Worm (Caenorhabditis elegans): Measurements from ENCODE around the gene tba-4.

tba-4 gene

ce11 chrII:10872541-10872940, 46.0 kb upstream of the tba-4 start, which contains the start of the genes cyn-4 and copz-1 (continued):
- TF ChIP-seq hmg-20 (GFP tag; IDR thresholded peaks at IDR 0.05) (no peak), repo-1 (tag; optimal IDR thresholded peaks at IDR 0.05) (no peak), F57C9.4 (tag; optimal IDR thresholded peaks at IDR 0.05) (no peak), madf-8 (GFP tag; conservative IDR thresholded peaks at IDR 0.05) (peak; percentile 39; the same call in 1 of the 2 replicates), B0336.3 (GFP tag; IDR thresholded peaks at IDR 0.05) (no peak), hlh-26 (GFP tag; conservative IDR thresholded peaks at IDR 0.05) (no peak), C17E4.6 (GFP tag; IDR thresholded peaks at IDR 0.05) (no peak), madf-10 (tag; optimal IDR thresholded peaks at IDR 0.05) (peak; percentile 58), dpl-1 (GFP tag; optimal IDR thresholded peaks at IDR 0.05) (peak; percentile 35), B0035.1 (tag; optimal IDR thresholded peaks at IDR 0.05) (no peak), hlh-12 (tag; optimal IDR thresholded peaks at IDR 0.05) (no peak), ztf-25 (GFP tag; IDR thresholded peaks at IDR 0.05) (no peak), madf-3 (GFP tag; IDR thresholded peaks at IDR 0.05) (no peak), lag-1 (GFP tag; IDR thresholded peaks at IDR 0.05) (no peak), fkh-3 (tag; optimal IDR thresholded peaks at IDR 0.05) (no peak), ceh-27 (GFP tag; optimal IDR thresholded peaks at IDR 0.05) (peak; percentile 86), F52B5.7 (tag; optimal IDR thresholded peaks at IDR 0.05) (no peak), ZK185.1 (tag; optimal IDR thresholded peaks at IDR 0.05; ENCODE audit: poor library complexity, severe bottlenecking) (peak; percentile 82), mes-4 (tag; optimal IDR thresholded peaks at IDR 0.05) (no peak), let-607 (tag; optimal IDR thresholded peaks at IDR 0.05) (peak in 1 of 2 experiments; percentile 72), aptf-3 (GFP tag; IDR thresholded peaks at IDR 0.05) (no peak), lin-26 (GFP tag; IDR thresholded peaks at IDR 0.05) (no peak), unc-130 (GFP tag; optimal IDR thresholded peaks at IDR 0.05) (peak; percentile 83), dpff-1 (tag; optimal IDR thresholded peaks at IDR 0.05) (no peak), K12H6.12 (tag; optimal IDR thresholded peaks at IDR 0.05) (peak; percentile 47), D2030.7 (GFP tag; IDR thresholded peaks at IDR 0.05) (peak; percentile 73), him-1 (tag; optimal IDR thresholded peaks at IDR 0.05) (peak; percentile 33), mxl-1 (tag; optimal IDR thresholded peaks at IDR 0.05) (no peak), hmg-1.2 (GFP tag; IDR thresholded peaks at IDR 0.05) (no peak), ama-1 (optimal IDR thresholded peaks at IDR 0.05) (no peak), ama-1 (GFP tag; optimal IDR thresholded peaks at IDR 0.05) (no peak), ceh-91 (GFP tag; IDR thresholded peaks at IDR 0.05) (peak; percentile 66), nhr-179 (tag; optimal IDR thresholded peaks at IDR 0.05) (no peak), nhr-27 (tag; optimal IDR thresholded peaks at IDR 0.05) (no peak), ztf-18 (tag; optimal IDR thresholded peaks at IDR 0.05) (peak; percentile 6), ztf-6 (GFP tag; IDR thresholded peaks at IDR 0.05) (no peak)

- no peak for TF ChIP-seq ceh-100 (GFP tag; IDR thresholded peaks at IDR 0.05)
- TF ChIP-seq F33H1.4 (GFP tag; IDR thresholded peaks at IDR 0.05) = no peak
- no peak for TF ChIP-seq nfyb-1 (GFP tag; IDR thresholded peaks at IDR 0.05)
- TF ChIP-seq T07F8.4 (tag; optimal IDR thresholded peaks at IDR 0.05) = no peak
- TF ChIP-seq mel-28 (tag; optimal IDR thresholded peaks at IDR 0.05; ENCODE audit: borderline replicate concordance) = no peak
- TF ChIP-seq ztf-3 (GFP tag; optimal IDR thresholded peaks at IDR 0.05) = no peak
- TF ChIP-seq ztf-18 (tag; optimal IDR thresholded peaks at IDR 0.05) = no peak
- TF ChIP-seq dpl-1 (GFP tag; optimal IDR thresholded peaks at IDR 0.05) = no peak
- no peak for TF ChIP-seq F10E7.11 (tag; optimal IDR thresholded peaks at IDR 0.05)
- no peak for TF ChIP-seq chd-7 (tag; optimal IDR thresholded peaks at IDR 0.05)
- TF ChIP-seq F23B12.7 (tag; optimal IDR thresholded peaks at IDR 0.05; ENCODE audit: insufficient read depth) = no peak
- TF ChIP-seq ztf-28 (GFP tag; IDR thresholded peaks at IDR 0.05) = no peak
- TF ChIP-seq dpff-1 (tag; optimal IDR thresholded peaks at IDR 0.05) = no peak
- TF ChIP-seq hmg-1.2 (GFP tag; IDR thresholded peaks at IDR 0.05) = no peak
- TF ChIP-seq sptf-2 (GFP tag; optimal IDR thresholded peaks at IDR 0.05) = no peak
Measured at ce11 chrII:10873631-10874030, 44.9 kb upstream of the tba-4 start, which contains the start of gene orc-2. orc-2 (plus strand) TSS chrII:10873931.
